Worm (Caenorhabditis elegans): ENCODE measurements around the gene nop-1.

The nop-1 gene

DNA sequence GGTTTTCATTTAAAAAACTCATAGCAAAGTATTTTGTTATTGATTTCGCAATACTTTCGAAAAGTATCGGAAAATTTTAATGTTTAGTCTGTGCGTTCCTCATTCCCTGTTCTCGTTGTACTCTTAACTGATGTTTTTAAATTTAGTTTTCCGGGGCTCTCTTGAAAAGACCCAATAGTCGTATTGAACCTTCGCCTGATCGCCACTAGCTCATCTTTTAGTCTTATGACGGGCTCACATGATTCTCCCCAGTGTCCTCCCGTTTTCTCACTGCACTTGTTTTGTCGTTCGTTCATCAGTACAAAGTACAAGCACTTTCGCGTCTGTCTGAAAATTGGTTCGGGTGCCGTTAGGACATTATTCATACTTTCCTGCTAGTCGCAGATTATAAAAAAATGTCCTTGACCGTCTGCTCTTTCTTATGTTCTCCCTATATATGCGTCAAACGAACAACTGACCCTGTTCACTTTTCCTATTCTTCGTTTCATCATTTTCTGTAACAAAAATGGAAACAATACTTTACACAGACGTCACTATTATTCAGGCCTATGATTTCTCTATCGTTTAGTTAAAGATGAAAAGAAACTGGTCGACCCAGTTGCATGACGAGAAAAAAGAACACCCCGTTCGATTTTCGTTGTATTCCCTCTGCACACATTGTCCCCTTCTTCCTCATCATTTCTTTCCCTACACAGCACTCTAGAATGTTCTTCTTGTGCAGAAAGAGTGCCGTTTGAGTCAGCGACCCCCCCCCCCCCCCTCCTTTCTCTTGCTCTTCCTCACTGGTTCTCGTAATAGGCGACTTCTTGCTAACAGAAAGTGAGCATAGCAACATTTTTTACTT, 18.8 kb upstream of the nop-1 start, which contains the start of gene ubq-1:
Gene ubq-1, plus strand, starts transcription at position 802 of the 844 bp plus-strand sequence.
- TF ChIP-seq C34F6.9 (tag; optimal IDR thresholded peaks at IDR 0.05) (peak; percentile 50), nhr-129 (tag; optimal IDR thresholded peaks at IDR 0.05) (peak; percentile 74), ama-1 (optimal IDR thresholded peaks at IDR 0.05) (peak; percentile 73), R02D3.7 (tag; optimal IDR thresholded peaks at IDR 0.05) (no peak), mab-5 (tag; optimal IDR thresholded peaks at IDR 0.05) (no peak), ceh-82 (tag; optimal IDR thresholded peaks at IDR 0.05) (no peak), lsy-2 (tag; optimal IDR thresholded peaks at IDR 0.05) (peak in 1 of 2 experiments; percentile 40), sma-9 (GFP tag; optimal IDR thresholded peaks at IDR 0.05) (no peak), sma-9 (tag; optimal IDR thresholded peaks at IDR 0.05) (no peak), unc-55 (GFP tag; optimal IDR thresholded peaks at IDR 0.05) (peak; percentile 29), lin-13 (GFP tag; optimal IDR thresholded peaks at IDR 0.05) (no peak)

DNA sequence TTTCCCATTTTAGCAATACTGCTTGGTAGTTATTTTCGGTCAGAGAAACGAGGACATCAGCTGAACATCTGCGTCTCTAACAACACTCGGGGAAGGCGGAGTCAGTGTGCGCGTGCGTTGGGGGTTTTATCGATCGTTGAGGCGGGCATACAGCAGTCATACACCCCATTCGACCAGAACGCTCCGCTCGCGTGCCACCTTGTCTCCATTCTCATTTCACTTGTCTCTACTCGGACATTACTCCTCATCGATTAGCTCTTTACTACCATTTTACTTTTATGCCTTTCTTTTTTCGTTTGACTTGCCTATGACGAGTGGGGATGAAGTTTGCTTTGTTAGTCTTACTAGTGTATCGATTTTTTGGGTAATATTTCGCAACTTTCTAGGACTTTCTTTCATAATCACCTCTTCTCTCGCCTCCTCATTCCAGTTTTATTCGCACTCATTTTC, 18.0 kb upstream of the nop-1 start:
- TF ChIP-seq F13H6.1 (tag; optimal IDR thresholded peaks at IDR 0.05) (peak; percentile 40), lin-13 (GFP tag; optimal IDR thresholded peaks at IDR 0.05) (peak; percentile 60), elt-3 (tag; optimal IDR thresholded peaks at IDR 0.05) (no peak), nhr-11 (tag; optimal IDR thresholded peaks at IDR 0.05) (no peak), nhr-129 (tag; optimal IDR thresholded peaks at IDR 0.05) (peak; percentile 96), nhr-21 (tag; optimal IDR thresholded peaks at IDR 0.05) (peak; percentile 66), ztf-11 (tag; optimal IDR thresholded peaks at IDR 0.05) (no peak), mab-5 (tag; optimal IDR thresholded peaks at IDR 0.05) (peak; percentile 14), crh-2 (tag; optimal IDR thresholded peaks at IDR 0.05) (peak; percentile 63), nhr-77 (tag; optimal IDR thresholded peaks at IDR 0.05) (no peak), gmeb-1 (tag; optimal IDR thresholded peaks at IDR 0.05) (peak; percentile 35), peb-1 (tag; optimal IDR thresholded peaks at IDR 0.05) (peak; percentile 9), ama-1 (optimal IDR thresholded peaks at IDR 0.05) (peak; percentile 98), C34F6.9 (tag; optimal IDR thresholded peaks at IDR 0.05) (peak; percentile 82), ceh-82 (tag; optimal IDR thresholded peaks at IDR 0.05) (no peak), lin-11 (tag; optimal IDR thresholded peaks at IDR 0.05) (peak; percentile 78), sem-4 (tag; optimal IDR thresholded peaks at IDR 0.05) (peak; percentile 80), fos-1 (tag; optimal IDR thresholded peaks at IDR 0.05) (peak; percentile 73), egl-27 (tag; optimal IDR thresholded peaks at IDR 0.05) (peak; percentile 52), ztf-4 (tag; optimal IDR thresholded peaks at IDR 0.05) (peak; percentile 75), unc-62 (GFP tag; optimal IDR thresholded peaks at IDR 0.05) (no peak), lsy-2 (tag; optimal IDR thresholded peaks at IDR 0.05) (peak; percentile 25 to 70), R02D3.7 (tag; optimal IDR thresholded peaks at IDR 0.05) (no peak), alr-1 (tag; optimal IDR thresholded peaks at IDR 0.05) (no peak), blmp-1 (tag; optimal IDR thresholded peaks at IDR 0.05; ENCODE audit: insufficient read depth) (peak; percentile 68), mdl-1 (tag; optimal IDR thresholded peaks at IDR 0.05) (peak; percentile 86 to 95), snpc-4 (tag; optimal IDR thresholded peaks at IDR 0.05) (peak; percentile 48), ztf-1 (GFP tag; conservative IDR thresholded peaks at IDR 0.05) (0 out of 2 replicates have a peak, but pooled peaks have one; percentile 65), unc-55 (GFP tag; optimal IDR thresholded peaks at IDR 0.05) (peak; percentile 75), skn-1 (tag; optimal IDR thresholded peaks at IDR 0.05) (peak; percentile 56), sma-9 (GFP tag; optimal IDR thresholded peaks at IDR 0.05) (peak; percentile 67), sma-9 (tag; optimal IDR thresholded peaks at IDR 0.05) (no peak), nhr-25 (tag; optimal IDR thresholded peaks at IDR 0.05) (peak; percentile 72), sma-3 (GFP tag; optimal IDR thresholded peaks at IDR 0.05) (peak; percentile 56)

DNA sequence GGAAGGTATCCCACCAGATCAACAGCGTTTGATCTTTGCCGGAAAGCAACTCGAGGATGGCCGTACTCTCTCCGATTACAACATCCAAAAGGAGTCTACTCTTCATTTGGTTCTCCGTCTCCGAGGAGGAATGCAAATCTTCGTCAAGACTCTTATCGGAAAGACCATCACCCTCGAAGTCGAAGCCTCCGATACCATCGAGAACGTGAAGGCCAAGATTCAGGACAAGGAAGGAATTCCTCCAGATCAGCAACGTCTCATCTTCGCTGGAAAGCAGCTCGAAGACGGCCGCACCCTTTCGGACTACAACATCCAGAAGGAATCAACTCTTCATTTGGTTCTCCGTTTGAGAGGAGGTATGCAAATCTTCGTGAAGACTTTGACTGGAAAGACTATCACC, 16.4 kb upstream of the nop-1 start:
- no peak for TF ChIP-seq sma-3 (GFP tag; optimal IDR thresholded peaks at IDR 0.05)
- no peak for TF ChIP-seq lin-39 (tag; optimal IDR thresholded peaks at IDR 0.05)
- no peak for TF ChIP-seq mdl-1 (tag; optimal IDR thresholded peaks at IDR 0.05)
- no peak for TF ChIP-seq nhr-129 (tag; optimal IDR thresholded peaks at IDR 0.05)
- TF ChIP-seq gmeb-1 (tag; optimal IDR thresholded peaks at IDR 0.05), result no peak
- TF ChIP-seq snpc-4 (tag; optimal IDR thresholded peaks at IDR 0.05), result no peak
- TF ChIP-seq R02D3.7 (tag; optimal IDR thresholded peaks at IDR 0.05), result no peak
- no peak for TF ChIP-seq elt-1 (tag; optimal IDR thresholded peaks at IDR 0.05)
- no peak for TF ChIP-seq ztf-1 (GFP tag; conservative IDR thresholded peaks at IDR 0.05)
- TF ChIP-seq nhr-23 (tag; optimal IDR thresholded peaks at IDR 0.05), result no peak
- TF ChIP-seq mab-5 (tag; optimal IDR thresholded peaks at IDR 0.05), result no peak
- no peak for TF ChIP-seq egl-27 (tag; optimal IDR thresholded peaks at IDR 0.05)
- TF ChIP-seq unc-39 (tag; optimal IDR thresholded peaks at IDR 0.05), result no peak
- TF ChIP-seq skn-1 (tag; optimal IDR thresholded peaks at IDR 0.05), result no peak
- no peak for TF ChIP-seq crh-2 (tag; optimal IDR thresholded peaks at IDR 0.05)
- TF ChIP-seq ceh-82 (tag; optimal IDR thresholded peaks at IDR 0.05), result no peak
- no peak for TF ChIP-seq ceh-16 (tag; optimal IDR thresholded peaks at IDR 0.05)
- TF ChIP-seq nhr-77 (tag; optimal IDR thresholded peaks at IDR 0.05), result no peak
- no peak for TF ChIP-seq ZK546.5 (tag; optimal IDR thresholded peaks at IDR 0.05)
- no peak for TF ChIP-seq elt-3 (tag; optimal IDR thresholded peaks at IDR 0.05)

Measured in whole organism, L2 larva.